Fruit fly (Drosophila melanogaster) whole organism, embryonic: ENCODE measurements around the gene trio.
A peak's percentile ranks its signal among the peaks of the same experiment; 100 is the strongest.

Experiments used
- ATbp ChIP-seq: fragments of 200-800 bp; sonication (Bioruptor generic); optimal IDR thresholded peaks from 2 replicates; lab custom pipeline; 2017; ENCODE audit warnings: missing biosample characterization, mild to moderate bottlenecking, missing genetic modification characterization, missing genetic modification reagents
- Abd-B ChIP-seq: fragments of 200-800 bp; sonication (Bioruptor generic); optimal IDR thresholded peaks from 2 replicates; lab custom pipeline; 2018; ENCODE audit warnings: missing biosample characterization, mild to moderate bottlenecking, missing genetic modification characterization, moderate library complexity
- CG10431 ChIP-seq: fragments of 200-800 bp; sonication (Bioruptor generic); optimal IDR thresholded peaks from 3 replicates; lab custom pipeline; 2018; ENCODE audit warnings: missing biosample characterization, mild to moderate bottlenecking, missing genetic modification characterization
- CG1233 ChIP-seq: fragments of 200-800 bp; sonication (Bioruptor generic); optimal IDR thresholded peaks from 4 replicates; lab custom pipeline; 2018; ENCODE audit warnings: missing biosample characterization, mild to moderate bottlenecking, missing genetic modification characterization
- CG12744 ChIP-seq: fragments of 200-800 bp; sonication (Bioruptor generic); optimal IDR thresholded peaks from 2 replicates; lab custom pipeline; 2016; ENCODE audit warnings: missing biosample characterization, missing genetic modification characterization
- CG14014 ChIP-seq: fragments of 200-800 bp; sonication (Bioruptor generic); IDR thresholded peaks from 2 replicates; pipeline ENCODE4 v1.3.6; 2022; ENCODE audit warnings: missing biosample characterization, missing genetic modification characterization
- CG14860 ChIP-seq: fragments of 200-800 bp; sonication (Bioruptor generic); IDR thresholded peaks from 3 replicates; pipeline ENCODE4 v1.3.6; 2022; ENCODE audit warnings: missing biosample characterization, missing genetic modification characterization; ENCODE audit not compliant: partially characterized antibody
- CG1529 ChIP-seq: fragments of 200-800 bp; sonication (Bioruptor generic); optimal IDR thresholded peaks from 3 replicates; lab custom pipeline; 2018; ENCODE audit warnings: missing biosample characterization, missing genetic modification characterization
- CG15479 ChIP-seq: fragments of 200-800 bp; sonication (Bioruptor generic); optimal IDR thresholded peaks from 3 replicates; lab custom pipeline; 2019; ENCODE audit warnings: missing biosample characterization, mild to moderate bottlenecking, missing genetic modification characterization, moderate library complexity
- CG18011 ChIP-seq: fragments of 200-800 bp; sonication (Bioruptor generic); optimal IDR thresholded peaks from 2 replicates; lab custom pipeline; 2017; ENCODE audit warnings: missing biosample characterization, missing genetic modification characterization, mild to moderate bottlenecking, moderate library complexity, missing genotype
- CG2202 ChIP-seq: fragments of 200-800 bp; sonication (Bioruptor generic); optimal IDR thresholded peaks from 2 replicates; lab custom pipeline; 2018; ENCODE audit warnings: missing biosample characterization, mild to moderate bottlenecking, missing genetic modification characterization
- CG2678 ChIP-seq: fragments of 200-800 bp; sonication (Bioruptor generic); optimal IDR thresholded peaks from 3 replicates; lab custom pipeline; 2019; ENCODE audit warnings: missing biosample characterization, mild to moderate bottlenecking, missing genetic modification characterization, moderate library complexity
- CG2889 ChIP-seq: fragments of 200-800 bp; sonication (Bioruptor generic); IDR thresholded peaks from 3 replicates; pipeline ENCODE4 v1.3.6; 2022; ENCODE audit warnings: missing biosample characterization, missing genetic modification characterization
- CG32767 ChIP-seq: fragments of 200-800 bp; sonication (Bioruptor generic); IDR thresholded peaks from 2 replicates; pipeline ENCODE4 v1.3.6; 2022; ENCODE audit warnings: missing biosample characterization, missing genetic modification characterization
- CG34224 ChIP-seq: fragments of 200-800 bp; sonication (Bioruptor generic); IDR thresholded peaks from 3 replicates; pipeline ENCODE4 v1.3.6; 2022; ENCODE audit warnings: missing biosample characterization, missing genetic modification characterization; ENCODE audit not compliant: partially characterized antibody
- CG4854 ChIP-seq: fragments of 200-800 bp; sonication (Bioruptor generic); optimal IDR thresholded peaks from 2 replicates; lab custom pipeline; 2016; ENCODE audit warnings: missing biosample characterization, missing genetic modification characterization, inconsistent platforms
- CG5953 ChIP-seq: fragments of 200-800 bp; sonication (Bioruptor generic); IDR thresholded peaks from 2 replicates; pipeline ENCODE4 v1.3.6; 2022; ENCODE audit warnings: missing biosample characterization, missing genetic modification characterization
- CG6683 ChIP-seq: fragments of 200-800 bp; sonication (Bioruptor generic); optimal IDR thresholded peaks from 2 replicates; lab custom pipeline; 2017; ENCODE audit warnings: missing biosample characterization, mild to moderate bottlenecking, missing genetic modification characterization, missing genetic modification reagents
- CG7357 ChIP-seq: fragments of 200-800 bp; sonication (Bioruptor generic); IDR thresholded peaks from 3 replicates; pipeline ENCODE4 v1.3.6; 2022; ENCODE audit warnings: missing biosample characterization, missing genetic modification characterization
- CG7372 ChIP-seq: fragments of 200-800 bp; sonication (Bioruptor generic); IDR thresholded peaks from 2 replicates; pipeline ENCODE4 v1.3.6; 2022; ENCODE audit warnings: missing biosample characterization, missing genetic modification characterization
- CG7556 ChIP-seq: fragments of 200-800 bp; sonication (Bioruptor generic); optimal IDR thresholded peaks from 2 replicates; lab custom pipeline; 2017; ENCODE audit warnings: missing biosample characterization, mild to moderate bottlenecking, missing genetic modification characterization
- CG8359 ChIP-seq: fragments of 200-800 bp; sonication (Bioruptor generic); optimal IDR thresholded peaks from 2 replicates; lab custom pipeline; 2017; ENCODE audit warnings: missing biosample characterization, mild to moderate bottlenecking, missing genetic modification characterization, borderline replicate concordance
- CG9932 ChIP-seq: fragments of 200-800 bp; sonication (Bioruptor generic); IDR thresholded peaks from 2 replicates; pipeline ENCODE4 v1.3.6; 2022; ENCODE audit warnings: missing biosample characterization, missing genetic modification characterization
- Ets97D ChIP-seq: fragments of 200-800 bp; sonication (Bioruptor generic); optimal IDR thresholded peaks from 3 replicates; lab custom pipeline; 2016; ENCODE audit warnings: missing biosample characterization, missing genetic modification characterization
- H2.0 ChIP-seq: fragments of 200-800 bp; sonication (Bioruptor generic); IDR thresholded peaks from 2 replicates; pipeline ENCODE4 v1.3.6; 2022; ENCODE audit warnings: missing biosample characterization, missing genetic modification characterization
- Hmx ChIP-seq: fragments of 200-800 bp; sonication (Bioruptor generic); optimal IDR thresholded peaks from 2 replicates; lab custom pipeline; 2016; ENCODE audit warnings: missing biosample characterization, missing genetic modification characterization
- Lpt ChIP-seq: fragments of >200 bp; optimal IDR thresholded peaks from 2 replicates; lab custom pipeline; 2018; ENCODE audit warnings: missing biosample characterization, missing genetic modification characterization
- NfI ChIP-seq: fragments of 200-800 bp; sonication (Bioruptor generic); optimal IDR thresholded peaks from 3 replicates; lab custom pipeline; 2018; ENCODE audit warnings: missing biosample characterization, mild to moderate bottlenecking, missing genetic modification characterization, moderate library complexity
- Scr ChIP-seq: fragments of 200-800 bp; sonication (Bioruptor generic); IDR thresholded peaks from 2 replicates; pipeline ENCODE4 v1.3.6; 2022; ENCODE audit warnings: missing biosample characterization, missing genetic modification characterization; ENCODE audit not compliant: partially characterized antibody
- Spps ChIP-seq: fragments of 200-800 bp; sonication (Bioruptor generic); optimal IDR thresholded peaks from 2 replicates; lab custom pipeline; 2018; ENCODE audit warnings: missing biosample characterization, mild to moderate bottlenecking, missing genetic modification characterization
- TFAM ChIP-seq: fragments of 200-800 bp; sonication (Bioruptor generic); optimal IDR thresholded peaks from 2 replicates; lab custom pipeline; 2017; ENCODE audit warnings: missing biosample characterization, missing genetic modification characterization, inconsistent platforms
- Tbp ChIP-seq: fragments of >200 bp; optimal IDR thresholded peaks from 2 replicates; lab custom pipeline; 2018; ENCODE audit warnings: missing biosample characterization, missing genetic modification characterization
- amos ChIP-seq: fragments of 200-800 bp; sonication (Bioruptor generic); IDR thresholded peaks from 2 replicates; pipeline ENCODE4 v1.3.6; 2022; ENCODE audit warnings: missing biosample characterization, missing genetic modification characterization; ENCODE audit not compliant: partially characterized antibody
- bcd ChIP-seq: fragments of 200-800 bp; sonication (Bioruptor generic); optimal IDR thresholded peaks from 2 replicates; lab custom pipeline; 2017; ENCODE audit warnings: missing biosample characterization, mild to moderate bottlenecking, missing genetic modification characterization
- cas ChIP-seq: fragments of 200-800 bp; sonication (Bioruptor generic); IDR thresholded peaks from 2 replicates; pipeline ENCODE4 v1.3.6; 2022; ENCODE audit warnings: missing biosample characterization, missing genetic modification characterization
- caup ChIP-seq: fragments of 200-800 bp; sonication (Bioruptor generic); optimal IDR thresholded peaks from 3 replicates; lab custom pipeline; 2017; ENCODE audit warnings: missing biosample characterization, mild to moderate bottlenecking, missing genetic modification characterization, moderate library complexity; ENCODE audit not compliant: severe bottlenecking
- crc ChIP-seq: fragments of 200-800 bp; sonication (Bioruptor generic); optimal IDR thresholded peaks from 2 replicates; lab custom pipeline; 2016; ENCODE audit warnings: missing biosample characterization, missing genetic modification characterization
- danr ChIP-seq: fragments of 200-800 bp; sonication (Bioruptor generic); IDR thresholded peaks from 2 replicates; pipeline ENCODE4 v1.3.6; 2022; ENCODE audit warnings: missing biosample characterization, missing genetic modification characterization
- dm ChIP-seq: fragments of 200-800 bp; sonication (Bioruptor generic); optimal IDR thresholded peaks from 3 replicates; lab custom pipeline; 2016; ENCODE audit warnings: missing biosample characterization, missing genetic modification characterization
- her ChIP-seq: fragments of 200-800 bp; sonication (Bioruptor generic); optimal IDR thresholded peaks from 2 replicates; lab custom pipeline; 2016; ENCODE audit warnings: missing biosample characterization, missing genetic modification characterization
- odd ChIP-seq: fragments of 200-800 bp; sonication (Bioruptor generic); optimal IDR thresholded peaks from 2 replicates; lab custom pipeline; 2017; ENCODE audit warnings: missing biosample characterization, mild to moderate bottlenecking, missing genetic modification characterization
- p53 ChIP-seq: fragments of 200-800 bp; sonication (Bioruptor generic); optimal IDR thresholded peaks from 2 replicates; lab custom pipeline; 2016; ENCODE audit warnings: missing biosample characterization, missing genetic modification characterization
- ranshi ChIP-seq: fragments of 200-800 bp; sonication (Bioruptor generic); IDR thresholded peaks from 2 replicates; pipeline ENCODE4 v1.3.6; 2022; ENCODE audit warnings: missing biosample characterization, missing genetic modification characterization
- sd ChIP-seq: fragments of 200-800 bp; sonication (Bioruptor generic); optimal IDR thresholded peaks from 3 replicates; lab custom pipeline; 2018; ENCODE audit warnings: missing biosample characterization, mild to moderate bottlenecking, missing genetic modification characterization, moderate library complexity
- sna ChIP-seq: fragments of 200-800 bp; sonication (Bioruptor generic); IDR thresholded peaks from 2 replicates; pipeline ENCODE4 v1.3.6; 2022; ENCODE audit warnings: missing biosample characterization, missing genetic modification characterization; ENCODE audit not compliant: partially characterized antibody
- tio ChIP-seq: fragments of 200-800 bp; sonication (Bioruptor generic); optimal IDR thresholded peaks from 2 replicates; lab custom pipeline; 2017; ENCODE audit warnings: missing biosample characterization, missing genetic modification characterization, inconsistent platforms
- unc-4 ChIP-seq: fragments of 200-800 bp; sonication (Bioruptor generic); IDR thresholded peaks from 2 replicates; pipeline ENCODE4 v1.3.6; 2022; ENCODE audit warnings: missing biosample characterization, missing genetic modification characterization; ENCODE audit not compliant: partially characterized antibody
- z ChIP-seq: fragments of 200-800 bp; sonication (Bioruptor generic); IDR thresholded peaks from 3 replicates; pipeline ENCODE4 v1.3.6; 2022; ENCODE audit warnings: missing biosample characterization, missing genetic modification characterization
- zen ChIP-seq: fragments of 200-800 bp; sonication (Bioruptor generic); optimal IDR thresholded peaks from 3 replicates; lab custom pipeline; 2018; ENCODE audit warnings: missing biosample characterization, mild to moderate bottlenecking, missing genetic modification characterization, moderate library complexity

Gene trio

dm6 chr3L:1030908-1031545, 3.6 kb downstream of the trio start (continued):
- TF ChIP-seq Abd-B (GFP tag; lab: Kevin White, UChicago) (no peak), CG10431 (no peak), tio (no peak), CG4854 (GFP tag; lab: Kevin White, UChicago) (no peak), CG1233 (GFP tag; lab: Kevin White, UChicago) (no peak), CG34224 (GFP tag; lab: Robert Waterston, UW) (no peak), zen (tag; lab: Kevin White, UChicago) (no peak), z (GFP tag; lab: Robert Waterston, UW) (no peak), sna (GFP tag; lab: Robert Waterston, UW) (no peak), CG7556 (GFP tag; lab: Kevin White, UChicago) (no peak), CG2202 (tag; lab: Kevin White, UChicago) (no peak), H2.0 (GFP tag; lab: Robert Waterston, UW) (peak; percentile 39; the same call in 1 of the 2 replicates), CG6683 (GFP tag; lab: Kevin White, UChicago) (no peak), CG14014 (GFP tag; lab: Robert Waterston, UW) (0 out of 2 replicates have a peak, but pooled peaks have one; percentile 36), odd (no peak), CG32767 (GFP tag; lab: Robert Waterston, UW) (peak; percentile 47; the same call in 1 of the 2 replicates), CG1529 (GFP tag; lab: Kevin White, UChicago) (no peak), sd (tag; lab: Kevin White, UChicago) (peak; percentile 78), CG9932 (GFP tag; lab: Robert Waterston, UW) (peak; percentile 47), TFAM (GFP tag; lab: Kevin White, UChicago) (no peak), Spps (tag; lab: Kevin White, UChicago) (no peak), Tbp (GFP tag; lab: Kevin White, UChicago) (no peak), Hmx (GFP tag; lab: Kevin White, UChicago) (no peak), Lpt (no peak), CG14860 (GFP tag; lab: Robert Waterston, UW) (no peak), danr (GFP tag; lab: Robert Waterston, UW) (peak; percentile 28; the same call in 1 of the 2 replicates), CG15479 (GFP tag; lab: Kevin White, UChicago) (no peak), CG12744 (GFP tag; lab: Kevin White, UChicago) (no peak), CG8359 (GFP tag; lab: Kevin White, UChicago) (no peak), dm (GFP tag; lab: Kevin White, UChicago) (no peak), NfI (no peak), crc (GFP tag; lab: Kevin White, UChicago) (no peak), cas (no peak), Scr (GFP tag; lab: Robert Waterston, UW) (no peak), unc-4 (GFP tag; lab: Robert Waterston, UW) (no peak)

DNA sequence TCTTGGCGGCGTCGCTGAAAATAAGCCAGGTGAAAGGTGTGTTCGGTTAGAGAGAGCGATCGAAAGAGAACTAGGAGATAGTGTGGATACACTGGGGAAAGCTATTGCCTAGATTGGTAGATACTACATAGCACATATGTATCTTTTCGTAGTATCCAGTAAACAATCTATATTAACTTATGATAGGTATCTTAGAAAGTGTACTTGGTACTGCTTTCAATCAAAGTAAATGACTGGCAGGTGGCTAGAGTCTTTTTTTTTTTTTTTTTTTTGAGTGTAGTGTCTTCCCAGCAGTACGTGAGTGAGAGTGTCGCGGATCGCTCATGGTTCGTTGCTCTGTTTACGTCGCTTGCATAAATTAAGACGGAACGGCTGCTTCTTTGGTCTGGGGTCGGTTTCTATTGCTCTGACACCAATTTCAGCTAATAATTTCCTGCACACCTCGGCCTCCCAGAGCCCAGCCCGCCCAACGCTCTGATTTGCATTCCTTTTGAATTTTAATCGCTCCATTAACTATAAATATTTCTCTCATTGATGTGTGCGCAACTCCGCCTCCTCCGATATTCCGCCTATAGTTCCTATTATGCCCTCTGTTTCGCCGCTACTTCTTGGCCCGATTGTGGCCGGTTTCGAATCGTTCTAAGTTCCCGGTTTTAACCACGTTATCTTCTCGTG, 4.9 kb downstream of the trio start:
- TF ChIP-seq ranshi (GFP tag; lab: Robert Waterston, UW) (peak; percentile 70), CG5953 (peak; percentile 49; the same call in 1 of the 2 replicates), p53 (GFP tag; lab: Kevin White, UChicago) (no peak), bcd (GFP tag; lab: Kevin White, UChicago) (peak; percentile 60), amos (GFP tag; lab: Robert Waterston, UW) (no peak), CG7357 (peak; percentile 46; the same call in 1 of the 3 replicates), her (no peak), CG7372 (GFP tag; lab: Robert Waterston, UW) (no peak), CG18011 (no peak), CG2678 (peak; percentile 80), caup (GFP tag; lab: Kevin White, UChicago) (no peak), ATbp (GFP tag; lab: Kevin White, UChicago) (peak; percentile 81), CG2889 (no peak), Ets97D (GFP tag; lab: Kevin White, UChicago) (no peak)
